Worm (Caenorhabditis elegans): ENCODE results near the gene yif-1.

The yif-1 gene

ce11 chrV:10054872-10055271 lies at the start of gene yif-1:
TSS of gene yif-1 (minus strand) at chrV:10054913.
- TF ChIP-seq unc-62 (GFP tag; optimal IDR thresholded peaks at IDR 0.05) = no peak

ce11 chrV:10103811-10104210 lies 49.1 kb upstream of the yif-1 start:
- TF ChIP-seq unc-62 (GFP tag; optimal IDR thresholded peaks at IDR 0.05) = no peak

- no peak for TF ChIP-seq unc-62 (GFP tag; optimal IDR thresholded peaks at IDR 0.05)
Measured at ce11 chrV:10101916-10102315, 47.2 kb upstream of the yif-1 start, which contains the start of gene C08B6.14. TSS of gene C08B6.14 (minus strand) at chrV:10102016.

ce11 chrV:10098429-10098828 lies 43.7 kb upstream of the yif-1 start, which contains the start of gene ugt-47:
TSS of gene ugt-47 (minus strand) at chrV:10098597.
- TF ChIP-seq unc-62 (GFP tag; optimal IDR thresholded peaks at IDR 0.05) = no peak

- TF ChIP-seq unc-62 (GFP tag; optimal IDR thresholded peaks at IDR 0.05) = no peak
Measured at ce11 chrV:10096932-10097331, 42.2 kb upstream of the yif-1 start.

ce11 chrV:10094374-10094773 lies 39.7 kb upstream of the yif-1 start, which contains the start of gene srd-49:
TSS of gene srd-49 (plus strand) at chrV:10094674.
- TF ChIP-seq unc-62 (GFP tag; optimal IDR thresholded peaks at IDR 0.05) = no peak

ce11 chrV:10091152-10091551 lies 36.4 kb upstream of the yif-1 start, which contains the start of gene R04B5.11:
TSS of gene R04B5.11 (minus strand) at chrV:10091252.
- TF ChIP-seq unc-62 (GFP tag; optimal IDR thresholded peaks at IDR 0.05) = no peak

- TF ChIP-seq unc-62 (GFP tag; optimal IDR thresholded peaks at IDR 0.05) = no peak
Measured at ce11 chrV:10090461-10090860, 35.7 kb upstream of the yif-1 start, which contains the start of gene R04B5.7. TSS of gene R04B5.7 (minus strand) at chrV:10090561.

ce11 chrV:10087103-10087502 lies 32.4 kb upstream of the yif-1 start, which contains the start of gene R04B5.5:
TSS of gene R04B5.5 (plus strand) at chrV:10087480.
- no peak for TF ChIP-seq unc-62 (GFP tag; optimal IDR thresholded peaks at IDR 0.05)

- no peak for TF ChIP-seq unc-62 (GFP tag; optimal IDR thresholded peaks at IDR 0.05)
Measured at ce11 chrV:10086141-10086540, 31.4 kb upstream of the yif-1 start.

ce11 chrV:10084864-10085263 lies 30.2 kb upstream of the yif-1 start, which contains the start of gene R04B5.6:
TSS of gene R04B5.6 (plus strand) at chrV:10085164.
- TF ChIP-seq unc-62 (GFP tag; optimal IDR thresholded peaks at IDR 0.05) = no peak

- TF ChIP-seq unc-62 (GFP tag; optimal IDR thresholded peaks at IDR 0.05) = no peak
Measured at ce11 chrV:10083999-10084468, 29.3 kb upstream of the yif-1 start, which contains the start of gene nhr-12. TSS of gene nhr-12 (minus strand) at chrV:10084049.

ce11 chrV:10081636-10082035 lies 26.9 kb upstream of the yif-1 start, which contains the start of gene nhr-205:
TSS of gene nhr-205 (minus strand) at chrV:10081776.
- no peak for TF ChIP-seq unc-62 (GFP tag; optimal IDR thresholded peaks at IDR 0.05)

- TF ChIP-seq unc-62 (GFP tag; optimal IDR thresholded peaks at IDR 0.05) = no peak
Measured at ce11 chrV:10080905-10081304, 26.2 kb upstream of the yif-1 start.

- TF ChIP-seq unc-62 (GFP tag; optimal IDR thresholded peaks at IDR 0.05) = no peak
Measured at ce11 chrV:10078244-10078643, 23.5 kb upstream of the yif-1 start, which contains the start of gene R04B5.1. TSS of gene R04B5.1 (minus strand) at chrV:10078344.

- TF ChIP-seq unc-62 (GFP tag; optimal IDR thresholded peaks at IDR 0.05) = no peak
Measured at ce11 chrV:10075441-10075840, 20.7 kb upstream of the yif-1 start, which contains the start of gene F57A8.7. TSS of gene F57A8.7 (plus strand) at chrV:10075741.

ce11 chrV:10073793-10074192 lies 19.1 kb upstream of the yif-1 start, which contains the start of gene F57A8.6:
TSS of gene F57A8.6 (minus strand) at chrV:10073893.
- no peak for TF ChIP-seq unc-62 (GFP tag; optimal IDR thresholded peaks at IDR 0.05)

All from whole organism, dauer.